Fruit fly (Drosophila melanogaster) whole organism, embryonic: ENCODE data around the gene CG12347.

Source experiments
- ATbp ChIP-seq: fragments of 200-800 bp; sonication (Bioruptor generic); optimal IDR thresholded peaks from 2 replicates; lab custom pipeline; 2017; ENCODE audit warnings: missing biosample characterization, mild to moderate bottlenecking, missing genetic modification characterization, missing genetic modification reagents
- Atf-2 ChIP-seq: fragments of 200-800 bp; sonication (Bioruptor generic); optimal IDR thresholded peaks from 2 replicates; lab custom pipeline; 2016; ENCODE audit warnings: missing biosample characterization, missing genetic modification characterization
- CG10431 ChIP-seq: fragments of 200-800 bp; sonication (Bioruptor generic); optimal IDR thresholded peaks from 3 replicates; lab custom pipeline; 2018; ENCODE audit warnings: missing biosample characterization, mild to moderate bottlenecking, missing genetic modification characterization
- CG11456 ChIP-seq: fragments of 200-800 bp; sonication (Bioruptor generic); IDR thresholded peaks from 3 replicates; pipeline ENCODE4 v1.3.6; 2022; ENCODE audit warnings: missing biosample characterization, missing genetic modification characterization
- CG11695 ChIP-seq: fragments of 200-800 bp; sonication (Bioruptor generic); IDR thresholded peaks from 3 replicates; pipeline ENCODE4 v1.3.6; 2022; ENCODE audit warnings: missing biosample characterization, missing genetic modification characterization
- CG11696 ChIP-seq: fragments of 200-800 bp; sonication (Bioruptor generic); IDR thresholded peaks from 2 replicates; pipeline ENCODE4 v1.3.6; 2022; ENCODE audit warnings: missing biosample characterization, missing genetic modification characterization
- CG12659 ChIP-seq: fragments of 200-800 bp; sonication (Bioruptor generic); optimal IDR thresholded peaks from 3 replicates; lab custom pipeline; 2017; ENCODE audit warnings: mild to moderate bottlenecking, missing biosample characterization, missing genetic modification reagents, missing genetic modification characterization
- CG13775 ChIP-seq: fragments of 200-800 bp; sonication (Bioruptor generic); optimal IDR thresholded peaks from 3 replicates; lab custom pipeline; 2017; ENCODE audit warnings: missing biosample characterization, mild to moderate bottlenecking, missing genetic modification characterization
- CG15269 ChIP-seq: fragments of 200-800 bp; sonication (Bioruptor generic); optimal IDR thresholded peaks from 2 replicates; lab custom pipeline; 2018; ENCODE audit warnings: missing biosample characterization, mild to moderate bottlenecking, missing genetic modification characterization, moderate library complexity
- CG15514 ChIP-seq: fragments of 200-800 bp; sonication (Bioruptor generic); optimal IDR thresholded peaks from 3 replicates; lab custom pipeline; 2017; ENCODE audit warnings: missing biosample characterization, missing genetic modification characterization, mild to moderate bottlenecking, moderate library complexity, missing genetic modification reagents
- CG15696 ChIP-seq: fragments of 200-800 bp; sonication (Bioruptor generic); optimal IDR thresholded peaks from 2 replicates; lab custom pipeline; 2019; ENCODE audit warnings: missing biosample characterization, mild to moderate bottlenecking, missing genetic modification characterization, moderate library complexity
- CG17802 ChIP-seq: fragments of 200-800 bp; sonication (Bioruptor generic); optimal IDR thresholded peaks from 2 replicates; lab custom pipeline; 2018; ENCODE audit warnings: missing biosample characterization, mild to moderate bottlenecking, missing genetic modification characterization, moderate library complexity
- CG18011 ChIP-seq: fragments of 200-800 bp; sonication (Bioruptor generic); optimal IDR thresholded peaks from 2 replicates; lab custom pipeline; 2017; ENCODE audit warnings: missing biosample characterization, missing genetic modification characterization, mild to moderate bottlenecking, moderate library complexity, missing genotype
- CG3065 ChIP-seq: fragments of 200-800 bp; sonication (Bioruptor generic); optimal IDR thresholded peaks from 2 replicates; lab custom pipeline; 2016; ENCODE audit warnings: missing biosample characterization, missing genetic modification characterization
- CG32532 ChIP-seq: fragments of 200-800 bp; sonication (Bioruptor generic); IDR thresholded peaks from 2 replicates; pipeline ENCODE4 v1.3.6; 2022; ENCODE audit warnings: missing biosample characterization, missing genetic modification characterization
- CG6654 ChIP-seq: fragments of 200-800 bp; sonication (Bioruptor generic); optimal IDR thresholded peaks from 2 replicates; lab custom pipeline; 2017; ENCODE audit warnings: missing biosample characterization, mild to moderate bottlenecking, missing genetic modification characterization
- CG7271 ChIP-seq: fragments of 200-800 bp; sonication (Bioruptor generic); optimal IDR thresholded peaks from 2 replicates; lab custom pipeline; 2018; ENCODE audit warnings: missing biosample characterization, mild to moderate bottlenecking, missing genetic modification characterization, moderate library complexity
- CG8478 ChIP-seq: fragments of >200 bp; optimal IDR thresholded peaks from 2 replicates; lab custom pipeline; 2018
- D ChIP-seq, 2 experiments: fragments of 200-800 bp in 1 of 2; fragments of >200 bp in 1 of 2; sonication (Bioruptor generic) in 1 of 2; optimal IDR thresholded peaks; 2 replicates in 1 of 2; 3 replicates in 1 of 2; lab custom pipeline; 2017; ENCODE audit warnings: mild to moderate bottlenecking in 1 of 2, missing biosample characterization in 1 of 2, missing genetic modification characterization in 1 of 2, missing genetic modification reagents in 1 of 2
- Doc2 ChIP-seq: fragments of 200-800 bp; sonication (Bioruptor generic); IDR thresholded peaks from 2 replicates; pipeline ENCODE4 v1.3.6; 2022; ENCODE audit warnings: missing biosample characterization, missing genetic modification characterization
- Gug ChIP-seq: fragments of 200-800 bp; sonication (Bioruptor generic); IDR thresholded peaks from 4 replicates; pipeline ENCODE4 v1.3.6; 2022; ENCODE audit warnings: missing biosample characterization, missing genetic modification characterization
- HmgD ChIP-seq: fragments of 200-800 bp; sonication (Bioruptor generic); optimal IDR thresholded peaks from 3 replicates; lab custom pipeline; 2016; ENCODE audit warnings: missing biosample characterization, missing genetic modification characterization
- Med ChIP-seq: fragments of 200-800 bp; sonication (Bioruptor generic); peaks from one replicate; lab custom pipeline; 2016; ENCODE audit warnings: missing biosample characterization, missing genetic modification characterization, mild to moderate bottlenecking, inconsistent platforms, moderate library complexity
- Mrtf ChIP-seq: fragments of 200-800 bp; sonication (Bioruptor generic); IDR thresholded peaks from 3 replicates; pipeline ENCODE4 v1.3.6; 2022; ENCODE audit warnings: missing biosample characterization, missing genetic modification characterization
- Optix ChIP-seq: fragments of 200-800 bp; sonication (Bioruptor generic); IDR thresholded peaks from 3 replicates; pipeline ENCODE4 v1.3.6; 2022; ENCODE audit warnings: missing biosample characterization, missing genetic modification characterization
- Sox102F ChIP-seq: fragments of 200-800 bp; sonication (Bioruptor generic); optimal IDR thresholded peaks from 2 replicates; lab custom pipeline; 2018; ENCODE audit warnings: missing biosample characterization, mild to moderate bottlenecking, missing genetic modification characterization, moderate library complexity
- amos ChIP-seq: fragments of 200-800 bp; sonication (Bioruptor generic); IDR thresholded peaks from 2 replicates; pipeline ENCODE4 v1.3.6; 2022; ENCODE audit warnings: missing biosample characterization, missing genetic modification characterization; ENCODE audit not compliant: partially characterized antibody
- aop ChIP-seq: fragments of 200-800 bp; sonication (Bioruptor generic); IDR thresholded peaks from 2 replicates; pipeline ENCODE4 v1.3.6; 2022; ENCODE audit warnings: missing biosample characterization, missing genetic modification characterization
- ash1 ChIP-seq: fragments of 200-800 bp; sonication (Bioruptor generic); optimal IDR thresholded peaks from 2 replicates; lab custom pipeline; 2018; ENCODE audit warnings: missing biosample characterization, mild to moderate bottlenecking, missing genetic modification characterization
- bigmax ChIP-seq: fragments of 200-800 bp; sonication (Bioruptor generic); optimal IDR thresholded peaks from 2 replicates; lab custom pipeline; 2018; ENCODE audit warnings: missing biosample characterization, mild to moderate bottlenecking, missing genetic modification characterization
- btn ChIP-seq: fragments of 200-800 bp; sonication (Bioruptor generic); optimal IDR thresholded peaks from 2 replicates; lab custom pipeline; 2016; ENCODE audit warnings: missing biosample characterization, missing genetic modification characterization
- danr ChIP-seq: fragments of 200-800 bp; sonication (Bioruptor generic); IDR thresholded peaks from 2 replicates; pipeline ENCODE4 v1.3.6; 2022; ENCODE audit warnings: missing biosample characterization, missing genetic modification characterization
- jing ChIP-seq: fragments of 200-800 bp; sonication (Bioruptor generic); optimal IDR thresholded peaks from 2 replicates; lab custom pipeline; 2018; ENCODE audit warnings: missing biosample characterization, mild to moderate bottlenecking, missing genetic modification characterization
- knrl ChIP-seq: fragments of 200-800 bp; sonication (Bioruptor generic); IDR thresholded peaks from 3 replicates; pipeline ENCODE4 v1.3.6; 2022; ENCODE audit warnings: missing biosample characterization, missing genetic modification characterization; ENCODE audit not compliant: partially characterized antibody
- lola ChIP-seq, 3 experiments: fragments of >200 bp in 2 of 3; fragments of 200-800 bp in 1 of 3; sonication (Bioruptor generic) in 1 of 3; optimal IDR thresholded peaks; 2 replicates each; lab custom pipeline; 2017 to 2019; ENCODE audit warnings: missing biosample characterization in 3 of 3, missing genetic modification characterization in 3 of 3, mild to moderate bottlenecking in 1 of 3, moderate library complexity in 1 of 3
- lov ChIP-seq, 2 experiments: fragments of 200-800 bp in 1 of 2; fragments of >200 bp in 1 of 2; sonication (Bioruptor generic) in 1 of 2; IDR thresholded peaks in 1 of 2; optimal IDR thresholded peaks in 1 of 2; 2 replicates in 1 of 2; 3 replicates in 1 of 2; pipeline versions ENCODE4 v1.3.6 to Lab custom; 2017 to 2022; ENCODE audit warnings: missing biosample characterization in 1 of 2, missing genetic modification characterization in 1 of 2
- odd ChIP-seq: fragments of 200-800 bp; sonication (Bioruptor generic); optimal IDR thresholded peaks from 2 replicates; lab custom pipeline; 2017; ENCODE audit warnings: missing biosample characterization, mild to moderate bottlenecking, missing genetic modification characterization
- pb ChIP-seq: fragments of 200-800 bp; sonication (Bioruptor generic); optimal IDR thresholded peaks from 3 replicates; lab custom pipeline; 2016; ENCODE audit warnings: missing biosample characterization, missing genetic modification characterization
- pita ChIP-seq: fragments of 200-800 bp; sonication (Bioruptor generic); optimal IDR thresholded peaks from 2 replicates; lab custom pipeline; 2017; ENCODE audit warnings: missing biosample characterization, mild to moderate bottlenecking, missing genetic modification characterization
- pros ChIP-seq: fragments of 200-800 bp; sonication (Bioruptor generic); optimal IDR thresholded peaks from 3 replicates; lab custom pipeline; 2019; ENCODE audit warnings: missing biosample characterization, mild to moderate bottlenecking, missing genetic modification characterization, moderate library complexity
- salm ChIP-seq: fragments of 200-800 bp; sonication (Bioruptor generic); optimal IDR thresholded peaks from 2 replicates; lab custom pipeline; 2018; ENCODE audit warnings: missing biosample characterization, mild to moderate bottlenecking, missing genetic modification characterization
- sens-2 ChIP-seq: fragments of 200-800 bp; sonication (Bioruptor generic); IDR thresholded peaks from 2 replicates; pipeline ENCODE4 v1.3.6; 2022; ENCODE audit warnings: missing biosample characterization, missing genetic modification characterization
- shn ChIP-seq: fragments of 200-800 bp; sonication (Bioruptor generic); optimal IDR thresholded peaks from 3 replicates; lab custom pipeline; 2016; ENCODE audit warnings: missing biosample characterization, missing genetic modification characterization
- slp2 ChIP-seq: fragments of 200-800 bp; sonication (Bioruptor generic); optimal IDR thresholded peaks from 2 replicates; lab custom pipeline; 2016; ENCODE audit warnings: missing biosample characterization, missing genetic modification characterization
- stwl ChIP-seq: fragments of 200-800 bp; sonication (Bioruptor generic); optimal IDR thresholded peaks from 3 replicates; lab custom pipeline; 2018; ENCODE audit warnings: missing biosample characterization, mild to moderate bottlenecking, missing genetic modification characterization, moderate library complexity
- ttk ChIP-seq: fragments of 200-800 bp; sonication (Bioruptor generic); IDR thresholded peaks from 2 replicates; pipeline ENCODE4 v2.1.2; 2022; ENCODE audit warnings: missing biosample characterization, missing genetic modification characterization
- unpg ChIP-seq: fragments of 200-800 bp; sonication (Bioruptor generic); optimal IDR thresholded peaks from 3 replicates; lab custom pipeline; 2018; ENCODE audit warnings: missing biosample characterization, mild to moderate bottlenecking, missing genetic modification characterization, moderate library complexity

Gene CG12347

DNA sequence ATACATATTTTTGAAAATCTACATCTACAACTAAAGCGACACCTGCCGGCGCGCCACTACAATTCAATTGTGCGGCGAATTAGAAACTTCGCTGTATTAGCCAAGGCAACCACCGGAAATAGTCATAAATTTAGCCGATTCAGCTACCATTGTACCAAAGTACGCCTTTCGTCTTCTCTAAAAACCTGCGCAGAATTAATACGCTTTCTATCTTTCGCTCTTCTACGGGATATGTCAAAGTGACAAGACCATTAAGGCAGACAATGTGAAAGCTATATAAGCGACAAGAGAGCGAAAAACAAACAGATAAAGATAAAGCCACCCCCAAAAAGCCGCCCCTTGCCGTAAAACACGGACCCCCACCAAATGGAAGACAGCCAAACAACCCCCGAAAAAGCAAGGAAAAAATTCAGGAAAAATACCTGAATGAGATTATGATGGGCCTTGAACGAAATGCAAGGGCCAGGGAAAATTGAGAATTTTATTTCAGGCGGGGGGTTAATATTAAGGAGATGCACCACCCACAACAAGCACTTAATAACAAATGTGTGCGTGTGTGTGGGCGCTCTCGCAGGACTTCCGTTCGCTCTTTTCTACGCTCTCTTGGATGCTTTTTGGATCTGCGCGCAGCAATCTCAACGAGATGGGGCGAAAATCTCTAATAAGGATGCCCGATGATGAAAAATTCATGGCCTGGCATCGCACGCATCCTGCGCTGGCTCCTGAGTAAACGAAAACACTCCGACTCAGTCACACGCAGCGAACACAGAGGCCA lies 13.1 kb downstream of the CG12347 start, which contains the start of gene cpo (continued):
- TF ChIP-seq lov (optimal IDR thresholded peaks at IDR 0.05; lab: Kevin White, UChicago) (no peak), lov (GFP tag; IDR thresholded peaks at IDR 0.05; lab: Robert Waterston, UW) (peak; percentile 98), btn (GFP tag; lab: Kevin White, UChicago) (peak; percentile 79), Doc2 (0 out of 2 replicates have a peak, but pooled peaks have one; percentile 37), CG15269 (tag; lab: Kevin White, UChicago) (peak; percentile 82), jing (GFP tag; lab: Kevin White, UChicago) (peak; percentile 84), ttk (GFP tag; lab: Robert Waterston, UW) (peak; percentile 90), CG11695 (GFP tag; lab: Robert Waterston, UW) (peak; percentile 71), pita (GFP tag; lab: Kevin White, UChicago) (peak; percentile 69), pros (GFP tag; lab: Kevin White, UChicago) (peak; percentile 82), aop (GFP tag; lab: Robert Waterston, UW) (no peak; the same call in 1 of the 2 replicates), Gug (GFP tag; lab: Robert Waterston, UW) (peak; percentile 48; the same call in 2 of the 4 replicates), ash1 (peak; percentile 87), CG11696 (GFP tag; lab: Robert Waterston, UW) (peak; percentile 74), CG6654 (GFP tag; lab: Kevin White, UChicago) (peak; percentile 87), bigmax (GFP tag; lab: Kevin White, UChicago) (peak; percentile 81), Med (GFP tag; lab: Kevin White, UChicago) (peak; percentile 99), HmgD (GFP tag; lab: Kevin White, UChicago) (peak; percentile 55), shn (GFP tag; lab: Kevin White, UChicago) (peak; percentile 88), Optix (GFP tag; lab: Robert Waterston, UW) (peak; percentile 92), CG11456 (GFP tag; lab: Robert Waterston, UW) (peak; percentile 95), salm (peak; percentile 73), CG15696 (tag; lab: Kevin White, UChicago) (peak; percentile 37), CG32532 (peak; percentile 92), stwl (peak; percentile 97), CG12659 (peak; percentile 88), CG17802 (tag; lab: Kevin White, UChicago) (peak; percentile 90), danr (GFP tag; lab: Robert Waterston, UW) (0 out of 2 replicates have a peak, but pooled peaks have one; percentile 36), CG3065 (peak; percentile 88), Atf-2 (GFP tag; lab: Kevin White, UChicago) (peak; percentile 61), sens-2 (peak; percentile 91), CG10431 (peak; percentile 91), D (optimal IDR thresholded peaks at IDR 0.05; lab: Kevin White, UChicago) (no peak), D (GFP tag; optimal IDR thresholded peaks at IDR 0.05; lab: Kevin White, UChicago) (peak; percentile 87), CG15514 (peak; percentile 91), ATbp (GFP tag; lab: Kevin White, UChicago) (peak; percentile 94), CG13775 (GFP tag; lab: Kevin White, UChicago) (peak; percentile 92), amos (GFP tag; lab: Robert Waterston, UW) (no peak), CG18011 (GFP tag; lab: Kevin White, UChicago) (peak; percentile 85), lola (GFP tag; optimal IDR thresholded peaks at IDR 0.05; lab: Kevin White, UChicago) (peak in 1 of 3 experiments; percentile 62), pb (GFP tag; lab: Kevin White, UChicago) (peak; percentile 94), unpg (GFP tag; lab: Kevin White, UChicago) (peak; percentile 91), CG7271 (tag; lab: Kevin White, UChicago) (peak; percentile 94), odd (GFP tag; lab: Kevin White, UChicago) (peak; percentile 92), Mrtf (peak; percentile 82; the same call in 2 of the 3 replicates), knrl (GFP tag; lab: Robert Waterston, UW) (no peak), Sox102F (peak; percentile 71), CG8478 (lab: Kevin White, UChicago) (no peak), slp2 (GFP tag; lab: Kevin White, UChicago) (peak; percentile 90)
